Fruit fly (Drosophila melanogaster): ENCODE results near the gene CG7878.

dm6 chr3R:8111789-8112382, 10.6 kb upstream of the CG7878 start:
- TF ChIP-seq Sin3A (optimal IDR thresholded peaks at IDR 0.05) (no peak), psq (optimal IDR thresholded peaks at IDR 0.05) (no peak), insv (optimal IDR thresholded peaks at IDR 0.05) (no peak), h (optimal IDR thresholded peaks at IDR 0.05) (no peak), ttk (optimal IDR thresholded peaks at IDR 0.05) (no peak)

All from Kc167 (cell line).